Worm (Caenorhabditis elegans) whole organism, dauer: Measurements from ENCODE around the gene his-62.

Source experiments
- unc-62 ChIP-seq: sonication (generic microtip); optimal IDR thresholded peaks from 2 replicates; lab custom pipeline; 2017; ENCODE audit warnings: missing biosample characterization, missing genetic modification reagents, missing genetic modification characterization

his-62 gene

DNA sequence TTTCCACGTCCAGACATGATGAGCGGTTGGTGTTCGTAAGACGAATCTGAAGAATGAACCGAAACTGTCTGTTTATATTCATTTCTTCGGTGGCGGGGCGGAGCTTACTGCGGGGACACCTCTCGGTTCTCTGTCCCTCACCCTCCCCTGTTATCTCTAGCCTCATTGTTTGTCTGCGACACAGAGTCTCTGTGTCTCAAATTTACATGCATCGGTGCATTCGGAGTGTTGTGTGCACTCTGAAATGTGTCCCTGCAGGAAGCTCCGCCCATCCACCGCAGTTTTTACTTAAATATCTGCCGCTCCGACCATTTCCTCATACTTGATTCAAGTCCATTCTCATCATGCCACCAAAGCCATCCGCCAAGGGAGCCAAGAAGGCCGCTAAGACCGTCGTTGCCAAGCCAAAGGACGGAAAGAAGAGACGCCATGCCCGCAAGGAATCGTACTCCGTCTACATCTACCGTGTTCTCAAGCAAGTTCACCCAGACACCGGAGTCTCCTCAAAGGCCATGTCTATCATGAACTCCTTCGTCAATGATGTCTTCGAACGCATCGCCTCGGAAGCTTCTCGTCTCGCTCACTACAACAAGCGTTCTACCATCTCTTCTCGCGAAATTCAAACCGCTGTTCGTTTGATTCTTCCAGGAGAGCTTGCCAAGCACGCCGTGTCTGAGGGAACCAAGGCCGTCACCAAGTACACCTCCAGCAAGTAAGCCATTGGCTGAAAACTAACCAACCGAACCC is at the start of gene his-62, which contains the start of gene his-61:
his-62 (plus strand) TSS at position 345 of the 747 bp plus-strand sequence.
his-61 (minus strand) TSS at position 17 of the 747 bp plus-strand sequence.
- no peak for TF ChIP-seq unc-62 (GFP tag; lab: Kevin White, UChicago)

DNA sequence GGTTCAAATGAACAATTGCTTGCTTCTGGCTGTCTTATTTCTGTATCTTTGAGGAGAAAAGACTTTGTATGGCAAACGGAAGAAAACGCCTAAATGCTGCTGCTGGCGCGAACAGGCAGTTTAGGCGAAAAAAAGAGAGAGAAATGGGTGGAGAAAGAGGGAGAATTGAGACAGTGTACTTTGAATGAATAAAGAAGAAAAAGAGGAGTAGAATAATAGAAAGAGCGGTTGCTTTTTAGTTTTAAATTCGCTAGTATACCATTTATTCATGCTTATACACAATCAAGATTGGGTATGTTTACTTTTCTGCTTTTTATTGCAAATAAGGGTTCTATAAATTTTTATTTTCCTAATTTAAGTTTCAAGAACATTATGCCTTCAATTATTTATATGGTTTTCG is 47.0 kb upstream of the his-62 start:
- TF ChIP-seq unc-62 (GFP tag; lab: Kevin White, UChicago): no peak

DNA sequence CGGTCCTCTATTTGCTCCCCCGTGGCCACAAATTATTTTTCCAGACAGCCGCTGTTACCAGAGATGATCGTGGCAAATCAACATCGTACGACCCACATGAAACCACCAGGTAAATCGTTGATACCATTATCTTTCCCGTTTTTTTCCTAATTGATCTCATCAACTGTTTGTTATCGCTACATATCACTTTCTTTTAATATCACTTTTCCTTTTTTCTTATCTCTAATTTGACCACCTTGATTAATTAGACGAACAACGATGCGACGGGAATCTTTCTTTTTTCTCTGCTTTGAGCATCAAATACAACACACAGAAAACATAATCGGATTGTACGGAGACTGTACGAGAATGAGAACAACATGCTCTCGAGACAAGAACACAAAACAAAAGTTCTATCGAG is 46.1 kb upstream of the his-62 start:
- TF ChIP-seq unc-62 (GFP tag; lab: Kevin White, UChicago): no peak

DNA sequence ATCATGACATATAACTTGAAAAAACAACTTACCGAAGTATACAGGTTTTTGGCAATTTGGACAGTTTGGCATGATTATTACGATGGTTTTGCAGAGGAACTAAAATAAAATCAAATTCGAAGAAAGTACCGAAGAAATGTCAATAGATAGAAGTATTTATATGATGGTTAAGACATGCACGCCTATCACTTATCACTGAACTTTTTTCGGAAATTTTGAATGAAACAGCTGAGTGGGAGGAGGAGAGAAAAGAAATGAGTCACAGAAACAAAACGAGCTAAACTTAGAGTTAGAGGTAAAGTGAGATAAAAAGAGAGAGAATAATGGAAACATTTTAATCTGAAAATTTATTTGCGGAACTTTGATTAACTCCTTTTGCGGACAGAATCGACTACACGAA is 41.1 kb upstream of the his-62 start, which contains the start of gene valv-1:
valv-1 (minus strand) TSS at position 101 of the 400 bp plus-strand sequence.
- TF ChIP-seq unc-62 (GFP tag; lab: Kevin White, UChicago): no peak

DNA sequence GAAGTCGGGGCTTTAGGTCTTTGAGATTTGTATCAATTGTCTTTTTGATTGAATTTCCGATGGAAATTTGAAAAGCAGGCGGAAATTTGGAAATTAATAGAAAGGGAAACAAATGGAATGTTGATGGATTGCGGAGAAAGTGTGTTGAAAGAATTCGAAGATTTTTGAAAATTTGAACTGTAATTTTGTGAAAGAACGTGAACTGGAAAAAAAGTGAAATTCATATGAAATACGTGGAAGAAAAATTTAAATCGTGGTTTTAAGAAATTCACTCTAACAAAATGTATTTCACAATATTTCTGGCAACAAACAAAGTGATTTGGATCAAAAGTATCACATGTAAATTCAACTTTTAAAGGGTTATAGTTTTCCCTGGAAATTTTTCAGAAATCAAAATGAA is 40.4 kb upstream of the his-62 start, which contains the start of gene B0496.1:
B0496.1 (plus strand) TSS at position 301 of the 400 bp plus-strand sequence.
- no peak for TF ChIP-seq unc-62 (GFP tag; lab: Kevin White, UChicago)

- TF ChIP-seq unc-62 (GFP tag; lab: Kevin White, UChicago): no peak
Observed at ce11 chrIV:7447556-7447955, 38.8 kb upstream of the his-62 start, which contains the start of gene B0496.2. Gene B0496.2 (plus strand): TSS chrIV:7447856.

ce11 chrIV:7451345-7451744 is 35.0 kb upstream of the his-62 start, which contains the start of gene tes-1:
Gene tes-1 (minus strand): TSS chrIV:7451445.
- TF ChIP-seq unc-62 (GFP tag; lab: Kevin White, UChicago): no peak

DNA sequence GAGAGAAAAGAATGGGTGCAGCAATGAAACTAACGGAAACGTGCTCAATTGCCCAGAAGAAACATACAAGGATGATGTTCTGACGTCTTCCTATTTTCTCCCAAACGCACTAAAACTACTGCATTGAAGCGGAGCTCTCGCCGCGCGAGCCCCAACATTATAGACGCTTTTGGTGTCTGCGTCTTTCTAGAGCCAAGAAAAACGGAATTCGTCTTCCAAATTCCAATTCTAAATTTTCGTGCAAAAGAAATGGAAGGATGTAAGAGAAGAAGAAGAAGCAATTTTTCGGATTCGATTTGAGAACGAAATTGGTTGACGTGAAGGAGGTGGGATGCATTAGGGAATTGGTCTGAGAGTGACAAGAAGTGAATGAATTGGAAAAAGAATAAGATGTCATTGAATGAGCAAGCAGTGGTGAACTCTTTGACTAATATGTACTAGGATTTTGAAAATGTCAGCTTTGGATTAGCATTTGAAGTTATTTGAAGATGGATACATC is 32.6 kb upstream of the his-62 start:
- TF ChIP-seq unc-62 (GFP tag; lab: Kevin White, UChicago): no peak

DNA sequence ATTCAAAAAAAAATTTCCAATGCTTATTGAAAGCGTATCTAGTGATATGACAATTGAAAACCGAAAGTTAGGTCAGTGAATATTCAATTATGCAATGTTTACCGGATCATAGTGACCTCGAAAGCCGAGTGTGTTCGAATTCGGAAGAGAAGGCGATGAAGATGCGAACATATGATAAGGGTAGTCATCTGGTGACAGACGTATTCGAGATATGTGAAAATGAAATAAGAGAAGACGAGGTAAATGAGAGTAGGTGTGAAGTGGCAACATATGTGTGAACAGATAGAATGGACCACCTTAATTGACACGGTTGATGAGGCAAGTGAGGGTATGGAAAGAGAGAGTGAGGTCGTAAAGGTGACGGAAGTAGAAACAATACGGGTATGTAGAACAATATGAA is 31.5 kb upstream of the his-62 start:
- TF ChIP-seq unc-62 (GFP tag; lab: Kevin White, UChicago): no peak

DNA sequence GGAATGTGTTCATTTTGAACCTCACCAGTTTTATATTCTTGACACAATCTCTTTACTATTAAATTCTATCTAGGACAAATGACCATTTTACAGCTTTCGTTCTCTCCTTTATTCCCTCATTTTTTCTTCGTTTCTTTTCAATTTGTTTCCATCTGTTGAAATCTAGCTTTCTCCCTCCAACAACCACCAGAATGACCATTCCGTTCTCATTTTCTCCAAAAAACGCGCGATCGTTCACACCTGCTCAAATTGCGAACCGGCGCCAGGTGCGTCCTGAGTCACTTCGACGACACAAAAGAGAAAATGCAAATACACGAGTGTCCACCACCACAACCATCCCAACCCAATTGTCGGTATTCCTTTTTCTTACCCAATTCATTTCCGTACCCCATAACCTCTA is 30.1 kb upstream of the his-62 start, which contains the start of gene F13B6.1:
F13B6.1 (plus strand) TSS at position 301 of the 400 bp plus-strand sequence.
- no peak for TF ChIP-seq unc-62 (GFP tag; lab: Kevin White, UChicago)

ce11 chrIV:7460225-7460624 is 26.1 kb upstream of the his-62 start, which contains the start of gene F13B6.2:
Gene F13B6.2 (minus strand): TSS chrIV:7460325.
- no peak for TF ChIP-seq unc-62 (GFP tag; lab: Kevin White, UChicago)

- TF ChIP-seq unc-62 (GFP tag; lab: Kevin White, UChicago): no peak
Observed at ce11 chrIV:7465857-7466256, 20.5 kb upstream of the his-62 start, which contains the start of gene F13B6.3. Gene F13B6.3 (minus strand): TSS chrIV:7465957.

DNA sequence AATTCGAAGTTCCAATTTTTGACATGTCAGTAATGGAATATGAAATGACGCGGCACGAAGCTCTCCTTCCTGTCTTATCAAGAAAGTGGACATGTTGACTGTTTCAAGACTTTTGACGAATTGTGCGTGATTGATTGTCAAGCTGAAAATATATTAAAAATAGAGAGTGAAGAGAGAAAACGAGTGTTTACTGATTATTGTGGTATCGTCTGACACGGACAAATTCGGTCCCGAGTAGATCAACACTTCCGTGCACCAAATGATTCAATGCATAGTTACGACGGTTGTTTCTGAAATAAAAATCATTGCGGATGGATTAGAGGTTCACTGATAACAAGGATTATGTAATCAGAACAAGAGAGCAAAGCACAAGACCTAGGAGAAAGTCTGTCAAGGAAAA is 19.2 kb upstream of the his-62 start:
- no peak for TF ChIP-seq unc-62 (GFP tag; lab: Kevin White, UChicago)

DNA sequence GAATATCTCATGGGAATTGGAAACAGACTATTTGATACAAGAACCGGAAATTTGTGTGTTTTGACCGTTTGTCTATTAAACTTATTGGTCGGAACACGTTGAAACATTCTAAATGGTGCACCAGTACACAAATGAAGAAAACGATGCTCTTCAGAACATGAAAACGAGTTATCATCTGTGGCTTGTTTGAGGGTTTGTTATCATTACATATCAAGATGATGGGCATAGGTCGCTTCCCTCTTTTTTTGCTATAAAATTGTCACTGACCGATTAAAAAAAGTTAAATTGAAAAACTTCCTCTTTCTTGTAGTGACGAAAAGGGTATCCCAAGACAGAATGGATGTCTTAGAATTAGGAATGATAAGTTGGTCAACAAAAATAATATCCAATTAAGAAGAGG is 17.7 kb upstream of the his-62 start:
- TF ChIP-seq unc-62 (GFP tag; lab: Kevin White, UChicago): no peak

ce11 chrIV:7469782-7470413 is 16.4 kb upstream of the his-62 start, which contains the start of gene F55G1.7:
Gene F55G1.7 (minus strand): TSS chrIV:7469832.
- TF ChIP-seq unc-62 (GFP tag; lab: Kevin White, UChicago): no peak

ce11 chrIV:7473159-7473649 is 13.1 kb upstream of the his-62 start, which contains the start of the genes plk-3 and F55G1.6:
Gene plk-3 (minus strand): TSS chrIV:7473209.
Gene F55G1.6 (plus strand): TSS chrIV:7473517.
- no peak for TF ChIP-seq unc-62 (GFP tag; lab: Kevin White, UChicago)
